Fruit fly (Drosophila melanogaster) whole organism, adult: ENCODE measurements around the gene CG6094.
A peak's percentile ranks its signal among the peaks of the same experiment; 100 is the strongest.

ENCODE experiments used
- CG14711 ChIP-seq: fragments of 200-800 bp; sonication (Bioruptor generic); optimal IDR thresholded peaks from 2 replicates; lab custom pipeline; 2018; ENCODE audit warnings: missing biosample characterization, mild to moderate bottlenecking, missing genetic modification characterization, moderate library complexity
- CG5204 ChIP-seq: fragments of 200-800 bp; sonication (Bioruptor generic); optimal IDR thresholded peaks from 2 replicates; lab custom pipeline; 2016; ENCODE audit warnings: missing biosample characterization, missing genetic modification characterization
- CG7101 ChIP-seq: fragments of 200-800 bp; sonication (Bioruptor generic); optimal IDR thresholded peaks from 2 replicates; lab custom pipeline; 2018; ENCODE audit warnings: missing biosample characterization, mild to moderate bottlenecking, missing genetic modification characterization, moderate library complexity
- Clk ChIP-seq: fragments of 200-800 bp; sonication (Bioruptor generic); optimal IDR thresholded peaks from 2 replicates; lab custom pipeline; 2017; ENCODE audit warnings: missing biosample characterization, missing genetic modification characterization
- Crg-1 ChIP-seq: fragments of 200-800 bp; sonication (Bioruptor generic); optimal IDR thresholded peaks from 2 replicates; lab custom pipeline; 2016; ENCODE audit warnings: missing biosample characterization, missing genetic modification characterization
- bab1 ChIP-seq: fragments of 200-800 bp; sonication (Bioruptor generic); optimal IDR thresholded peaks from 3 replicates; lab custom pipeline; 2019; ENCODE audit warnings: missing biosample characterization, mild to moderate bottlenecking, missing genetic modification characterization, moderate library complexity
- cic ChIP-seq: fragments of 200-800 bp; sonication (Bioruptor generic); optimal IDR thresholded peaks from 2 replicates; lab custom pipeline; 2017; ENCODE audit warnings: missing biosample characterization, mild to moderate bottlenecking, missing genetic modification characterization, moderate library complexity
- cnc ChIP-seq, 2 experiments: fragments of >200 bp; optimal IDR thresholded peaks; 2 replicates each; lab custom pipeline; 2017
- kay ChIP-seq: fragments of 200-800 bp; sonication (Bioruptor generic); peaks from one replicate; lab custom pipeline; 2016; ENCODE audit warnings: missing biosample characterization, missing genetic modification characterization, borderline replicate concordance
- pad ChIP-seq: fragments of 200-800 bp; sonication (Bioruptor generic); optimal IDR thresholded peaks from 3 replicates; lab custom pipeline; 2017; ENCODE audit warnings: missing biosample characterization, missing genetic modification characterization, mild to moderate bottlenecking, moderate library complexity, missing genetic modification reagents
- toe ChIP-seq: fragments of 200-800 bp; sonication (Bioruptor generic); optimal IDR thresholded peaks from 2 replicates; lab custom pipeline; 2016; ENCODE audit warnings: missing biosample characterization, missing genetic modification characterization

dm6 chr2L:10472257-10472656, 34.6 kb upstream of the CG6094 start:
- TF ChIP-seq CG14711 (no peak), Crg-1 (GFP tag; lab: Kevin White, UChicago) (no peak), pad (GFP tag; lab: Kevin White, UChicago) (no peak), cnc (optimal IDR thresholded peaks at IDR 0.05; lab: Kevin White, UChicago) (no peak), bab1 (no peak), cic (no peak), kay (peak; percentile 67), Clk (no peak), CG5204 (GFP tag; lab: Kevin White, UChicago) (no peak), toe (GFP tag; lab: Kevin White, UChicago) (no peak), CG7101 (no peak)
